Worm (Caenorhabditis elegans) whole organism, early embryonic: Measurements from ENCODE around the gene B0244.4.

Experiments used
- B0310.2 ChIP-seq: sonication (generic microtip); optimal IDR thresholded peaks from 2 replicates; lab custom pipeline; 2016; ENCODE audit warnings: mild to moderate bottlenecking, missing genetic modification characterization, missing compliant biosample characterization
- F13C5.2 ChIP-seq: sonication (generic microtip); optimal IDR thresholded peaks from 2 replicates; lab custom pipeline; 2017; ENCODE audit warnings: mild to moderate bottlenecking, missing genetic modification characterization, inconsistent platforms, missing compliant biosample characterization
- ama-1 ChIP-seq: fragments of 150-350 bp; optimal IDR thresholded peaks from 2 replicates; lab custom pipeline; 2014
- ets-7 ChIP-seq: sonication (generic microtip); optimal IDR thresholded peaks from 2 replicates; lab custom pipeline; 2016; ENCODE audit warnings: missing genotype, missing genetic modification characterization, missing compliant biosample characterization
- hmbx-1 ChIP-seq: sonication (generic microtip); optimal IDR thresholded peaks from 2 replicates; lab custom pipeline; 2016; ENCODE audit warnings: mild to moderate bottlenecking, missing genetic modification characterization, missing compliant biosample characterization

DNA sequence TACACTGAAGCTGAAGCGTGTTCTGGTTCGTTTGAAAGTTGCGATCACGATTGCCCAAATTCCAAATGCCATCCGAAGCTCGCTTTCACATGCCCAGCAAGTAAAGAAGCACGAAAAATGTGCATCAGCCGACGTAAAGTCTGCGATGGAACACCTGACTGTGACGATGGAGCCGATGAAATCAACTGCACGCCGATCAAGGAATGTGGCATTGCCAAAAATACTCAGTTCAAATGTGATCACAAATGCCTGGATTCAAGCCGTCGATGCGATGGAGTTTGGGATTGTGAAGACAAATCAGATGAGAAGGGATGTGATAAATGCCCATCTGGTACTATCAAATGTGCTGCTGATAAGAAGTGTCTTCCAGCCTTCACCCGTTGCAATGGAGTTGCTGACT is 17.9 kb upstream of the B0244.4 start:
- no peak for TF ChIP-seq hmbx-1 (tag; lab: Kevin White, UChicago)
- TF ChIP-seq ama-1 (lab: Kevin White, UChicago) = no peak
- TF ChIP-seq ets-7 (tag; lab: Kevin White, UChicago) = no peak
- no peak for TF ChIP-seq B0310.2
- no peak for TF ChIP-seq F13C5.2
